Fruit fly (Drosophila melanogaster) whole organism, embryonic: ENCODE results near the gene CG5399.

ENCODE experiments used
- ATbp ChIP-seq: fragments of 200-800 bp; sonication (Bioruptor generic); optimal IDR thresholded peaks from 2 replicates; lab custom pipeline; 2017; ENCODE audit warnings: missing biosample characterization, mild to moderate bottlenecking, missing genetic modification characterization, missing genetic modification reagents
- Aef1 ChIP-seq: fragments of 200-800 bp; sonication (Bioruptor generic); IDR thresholded peaks from 3 replicates; pipeline ENCODE4 v1.3.6; 2022; ENCODE audit warnings: missing biosample characterization, missing genetic modification characterization
- B-H2 ChIP-seq: fragments of 200-800 bp; sonication (Bioruptor generic); optimal IDR thresholded peaks from 2 replicates; lab custom pipeline; 2018; ENCODE audit warnings: missing biosample characterization, mild to moderate bottlenecking, missing genetic modification characterization
- BEAF-32 ChIP-seq: fragments of 200-800 bp; sonication (Bioruptor generic); optimal IDR thresholded peaks from 3 replicates; lab custom pipeline; 2017; ENCODE audit warnings: missing biosample characterization, missing genetic modification characterization, mild to moderate bottlenecking, moderate library complexity, missing genetic modification reagents
- CG11696 ChIP-seq: fragments of 200-800 bp; sonication (Bioruptor generic); IDR thresholded peaks from 2 replicates; pipeline ENCODE4 v1.3.6; 2022; ENCODE audit warnings: missing biosample characterization, missing genetic modification characterization
- CG12299 ChIP-seq: fragments of 200-800 bp; sonication (Bioruptor generic); optimal IDR thresholded peaks from 2 replicates; lab custom pipeline; 2018; ENCODE audit warnings: missing biosample characterization, mild to moderate bottlenecking, missing genetic modification characterization
- CG17328 ChIP-seq: fragments of 200-800 bp; sonication (Bioruptor generic); IDR thresholded peaks from 2 replicates; pipeline ENCODE4 v1.3.6; 2022; ENCODE audit warnings: missing biosample characterization, missing genetic modification characterization
- CG17361 ChIP-seq: fragments of 200-800 bp; sonication (Bioruptor generic); IDR thresholded peaks from 3 replicates; pipeline ENCODE4 v1.3.6; 2022; ENCODE audit warnings: missing biosample characterization, missing genetic modification characterization
- CG17829 ChIP-seq: fragments of 200-800 bp; optimal IDR thresholded peaks from 2 replicates; lab custom pipeline; 2019; ENCODE audit warnings: missing biosample characterization, mild to moderate bottlenecking, missing genetic modification characterization, moderate library complexity
- CG2202 ChIP-seq: fragments of 200-800 bp; sonication (Bioruptor generic); optimal IDR thresholded peaks from 2 replicates; lab custom pipeline; 2018; ENCODE audit warnings: missing biosample characterization, mild to moderate bottlenecking, missing genetic modification characterization
- CG31224 ChIP-seq: fragments of 200-800 bp; sonication (Bioruptor generic); IDR thresholded peaks from 2 replicates; pipeline ENCODE4 v1.3.6; 2022; ENCODE audit warnings: missing biosample characterization, missing genetic modification characterization
- CG4360 ChIP-seq: fragments of 200-800 bp; sonication (Bioruptor generic); IDR thresholded peaks from 2 replicates; pipeline ENCODE4 v1.3.6; 2022; ENCODE audit warnings: missing biosample characterization, missing genetic modification characterization
- CG5180 ChIP-seq: fragments of 200-800 bp; sonication (Bioruptor generic); optimal IDR thresholded peaks from 3 replicates; lab custom pipeline; 2017; ENCODE audit warnings: missing biosample characterization, missing genetic modification characterization, mild to moderate bottlenecking, moderate library complexity, missing genetic modification reagents
- CG7556 ChIP-seq: fragments of 200-800 bp; sonication (Bioruptor generic); optimal IDR thresholded peaks from 2 replicates; lab custom pipeline; 2017; ENCODE audit warnings: missing biosample characterization, mild to moderate bottlenecking, missing genetic modification characterization
- CG7745 ChIP-seq: fragments of 200-800 bp; sonication (Bioruptor generic); optimal IDR thresholded peaks from 2 replicates; lab custom pipeline; 2018; ENCODE audit warnings: missing biosample characterization, mild to moderate bottlenecking, missing genetic modification characterization, moderate library complexity
- CG9876 ChIP-seq: fragments of 200-800 bp; sonication (Bioruptor generic); optimal IDR thresholded peaks from 2 replicates; lab custom pipeline; 2016; ENCODE audit warnings: missing biosample characterization, missing genetic modification characterization
- CoRest ChIP-seq: fragments of 200-800 bp; sonication (Bioruptor generic); optimal IDR thresholded peaks from 3 replicates; lab custom pipeline; 2018; ENCODE audit warnings: missing biosample characterization, mild to moderate bottlenecking, missing genetic modification characterization, moderate library complexity
- Deaf1 ChIP-seq: fragments of 200-800 bp; optimal IDR thresholded peaks from 3 replicates; lab custom pipeline; 2019; ENCODE audit warnings: missing biosample characterization, mild to moderate bottlenecking, missing genetic modification characterization, moderate library complexity
- Dfd ChIP-seq, 2 experiments: fragments of >200 bp; optimal IDR thresholded peaks; 2 replicates each; lab custom pipeline; 2017; ENCODE audit warnings: missing biosample characterization in 2 of 2, missing genetic modification characterization in 2 of 2
- Doc2 ChIP-seq: fragments of 200-800 bp; sonication (Bioruptor generic); IDR thresholded peaks from 2 replicates; pipeline ENCODE4 v1.3.6; 2022; ENCODE audit warnings: missing biosample characterization, missing genetic modification characterization
- Dp ChIP-seq: fragments of 200-800 bp; sonication (Bioruptor generic); optimal IDR thresholded peaks from 2 replicates; lab custom pipeline; 2018; ENCODE audit warnings: missing biosample characterization, mild to moderate bottlenecking, missing genetic modification characterization, moderate library complexity
- E2f1 ChIP-seq: fragments of 200-800 bp; sonication (Bioruptor generic); IDR thresholded peaks from 2 replicates; pipeline ENCODE4 v1.3.6; 2022; ENCODE audit warnings: missing biosample characterization, missing genetic modification characterization
- ERR ChIP-seq: fragments of 200-800 bp; sonication (Bioruptor generic); optimal IDR thresholded peaks from 2 replicates; lab custom pipeline; 2016; ENCODE audit warnings: missing biosample characterization, missing genetic modification characterization
- Hr51 ChIP-seq, 2 experiments: fragments of 200-800 bp; sonication (Bioruptor generic); optimal IDR thresholded peaks; 2 replicates in 1 of 2; 3 replicates in 1 of 2; lab custom pipeline; 2016 to 2018; ENCODE audit warnings: missing biosample characterization in 2 of 2, missing genetic modification characterization in 2 of 2, mild to moderate bottlenecking in 1 of 2, moderate library complexity in 1 of 2
- Neu2 ChIP-seq: fragments of 200-800 bp; sonication (Bioruptor generic); optimal IDR thresholded peaks from 3 replicates; lab custom pipeline; 2016; ENCODE audit warnings: missing biosample characterization, missing genetic modification characterization, borderline replicate concordance
- Optix ChIP-seq: fragments of 200-800 bp; sonication (Bioruptor generic); IDR thresholded peaks from 3 replicates; pipeline ENCODE4 v1.3.6; 2022; ENCODE audit warnings: missing biosample characterization, missing genetic modification characterization
- ap ChIP-seq: fragments of 200-800 bp; sonication (Bioruptor generic); IDR thresholded peaks from 2 replicates; pipeline ENCODE4 v1.3.6; 2022; ENCODE audit warnings: missing biosample characterization, missing genetic modification characterization
- ara ChIP-seq: fragments of 200-800 bp; sonication (Bioruptor generic); IDR thresholded peaks from 2 replicates; pipeline ENCODE4 v1.3.6; 2022; ENCODE audit warnings: missing biosample characterization, missing genetic modification characterization
- btn ChIP-seq: fragments of 200-800 bp; sonication (Bioruptor generic); optimal IDR thresholded peaks from 2 replicates; lab custom pipeline; 2016; ENCODE audit warnings: missing biosample characterization, missing genetic modification characterization
- cas ChIP-seq: fragments of 200-800 bp; sonication (Bioruptor generic); IDR thresholded peaks from 2 replicates; pipeline ENCODE4 v1.3.6; 2022; ENCODE audit warnings: missing biosample characterization, missing genetic modification characterization
- caup ChIP-seq: fragments of 200-800 bp; sonication (Bioruptor generic); optimal IDR thresholded peaks from 3 replicates; lab custom pipeline; 2017; ENCODE audit warnings: missing biosample characterization, mild to moderate bottlenecking, missing genetic modification characterization, moderate library complexity; ENCODE audit not compliant: severe bottlenecking
- cg ChIP-seq: fragments of 200-800 bp; sonication (Bioruptor generic); optimal IDR thresholded peaks from 3 replicates; lab custom pipeline; 2019; ENCODE audit warnings: missing biosample characterization, mild to moderate bottlenecking, missing genetic modification characterization, moderate library complexity
- dati ChIP-seq: fragments of 200-800 bp; sonication (Bioruptor generic); IDR thresholded peaks from 2 replicates; pipeline ENCODE4 v1.3.6; 2022; ENCODE audit warnings: missing biosample characterization, missing genetic modification characterization
- dimm ChIP-seq: fragments of 200-800 bp; sonication (Bioruptor generic); IDR thresholded peaks from 2 replicates; pipeline ENCODE4 v1.3.6; 2022; ENCODE audit warnings: missing biosample characterization, missing genetic modification characterization
- dmrt99B ChIP-seq: fragments of 200-800 bp; sonication (Bioruptor generic); optimal IDR thresholded peaks from 2 replicates; lab custom pipeline; 2018; ENCODE audit warnings: missing biosample characterization, mild to moderate bottlenecking, missing genetic modification characterization, moderate library complexity
- fd64A ChIP-seq: fragments of 200-800 bp; sonication (Bioruptor generic); optimal IDR thresholded peaks from 3 replicates; lab custom pipeline; 2018; ENCODE audit warnings: missing biosample characterization, mild to moderate bottlenecking, missing genetic modification characterization
- gt ChIP-seq: fragments of 200-800 bp; sonication (Bioruptor generic); IDR thresholded peaks from 2 replicates; pipeline ENCODE4 v1.3.6; 2022; ENCODE audit warnings: missing biosample characterization, missing genetic modification characterization
- hth ChIP-seq: fragments of >200 bp; optimal IDR thresholded peaks from 2 replicates; lab custom pipeline; 2017; ENCODE audit warnings: inconsistent platforms
- ken ChIP-seq: fragments of 200-800 bp; sonication (Bioruptor generic); IDR thresholded peaks from 3 replicates; pipeline ENCODE4 v1.3.6; 2022; ENCODE audit warnings: missing biosample characterization, missing genetic modification characterization
- lola ChIP-seq, 3 experiments: fragments of >200 bp in 2 of 3; fragments of 200-800 bp in 1 of 3; sonication (Bioruptor generic) in 1 of 3; optimal IDR thresholded peaks; 2 replicates each; lab custom pipeline; 2017 to 2019; ENCODE audit warnings: missing biosample characterization in 3 of 3, missing genetic modification characterization in 3 of 3, mild to moderate bottlenecking in 1 of 3, moderate library complexity in 1 of 3
- pho ChIP-seq: fragments of 200-800 bp; sonication (Bioruptor generic); optimal IDR thresholded peaks from 2 replicates; lab custom pipeline; 2016; ENCODE audit warnings: missing biosample characterization, missing genetic modification characterization
- ranshi ChIP-seq: fragments of 200-800 bp; sonication (Bioruptor generic); IDR thresholded peaks from 2 replicates; pipeline ENCODE4 v1.3.6; 2022; ENCODE audit warnings: missing biosample characterization, missing genetic modification characterization
- seq ChIP-seq: fragments of 200-800 bp; sonication (Bioruptor generic); IDR thresholded peaks from 2 replicates; pipeline ENCODE4 v1.3.6; 2022; ENCODE audit warnings: missing biosample characterization, missing genetic modification characterization
- sob ChIP-seq: fragments of 200-800 bp; sonication (Bioruptor generic); IDR thresholded peaks from 2 replicates; pipeline ENCODE4 v1.3.6; 2022; ENCODE audit warnings: missing biosample characterization, missing genetic modification characterization
- ssp ChIP-seq: fragments of 200-800 bp; sonication (Bioruptor generic); IDR thresholded peaks from 2 replicates; pipeline ENCODE4 v1.3.6; 2022; ENCODE audit warnings: missing biosample characterization, missing genetic modification characterization
- tap ChIP-seq: fragments of 200-800 bp; optimal IDR thresholded peaks from 3 replicates; lab custom pipeline; 2019; ENCODE audit warnings: missing biosample characterization, mild to moderate bottlenecking, missing genetic modification characterization, moderate library complexity
- trh ChIP-seq: fragments of 200-800 bp; sonication (Bioruptor generic); optimal IDR thresholded peaks from 2 replicates; lab custom pipeline; 2016; ENCODE audit warnings: missing biosample characterization, missing genetic modification characterization
- ttk ChIP-seq: fragments of 200-800 bp; sonication (Bioruptor generic); IDR thresholded peaks from 2 replicates; pipeline ENCODE4 v2.1.2; 2022; ENCODE audit warnings: missing biosample characterization, missing genetic modification characterization

CG5399 gene

dm6 chr3R:15660460-15660859 is 34.6 kb upstream of the CG5399 start (continued):
- TF ChIP-seq CG7745 (tag; lab: Kevin White, UChicago) (no peak), sob (GFP tag; lab: Robert Waterston, UW) (no peak), ken (GFP tag; lab: Robert Waterston, UW) (no peak), CG5180 (GFP tag; lab: Kevin White, UChicago) (no peak)

- TF ChIP-seq ssp: no peak
- TF ChIP-seq CG9876 (GFP tag; lab: Kevin White, UChicago): no peak
- TF ChIP-seq cg: no peak
- TF ChIP-seq dimm (GFP tag; lab: Robert Waterston, UW): no peak
- TF ChIP-seq dmrt99B (tag; lab: Kevin White, UChicago): peak; percentile 42
- no peak for TF ChIP-seq Aef1 (GFP tag; lab: Robert Waterston, UW)
- peak; percentile 6 for TF ChIP-seq CoRest
- no peak for TF ChIP-seq seq
- TF ChIP-seq E2f1 (GFP tag; lab: Robert Waterston, UW): no peak
- TF ChIP-seq Dp (GFP tag; lab: Kevin White, UChicago): no peak
- TF ChIP-seq CG17361 (GFP tag; lab: Robert Waterston, UW): peak; percentile 56; the same call in 2 of the 3 replicates
- peak in 1 of 3 experiments; percentile 37 for TF ChIP-seq lola (GFP tag; optimal IDR thresholded peaks at IDR 0.05; lab: Kevin White, UChicago)
- no peak for TF ChIP-seq gt (GFP tag; lab: Robert Waterston, UW)
- peak; percentile 23 for TF ChIP-seq CG2202 (tag; lab: Kevin White, UChicago)
- TF ChIP-seq BEAF-32 (GFP tag; lab: Kevin White, UChicago): no peak
- peak; percentile 63 for TF ChIP-seq CG17829 (tag; lab: Kevin White, UChicago)
- TF ChIP-seq Doc2: no peak
- no peak for TF ChIP-seq CG31224 (GFP tag; lab: Robert Waterston, UW)
- no peak for TF ChIP-seq cas (GFP tag; lab: Robert Waterston, UW)
- no peak for TF ChIP-seq ranshi (GFP tag; lab: Robert Waterston, UW)
- no peak for TF ChIP-seq Optix (GFP tag; lab: Robert Waterston, UW)
- no peak for TF ChIP-seq ERR (GFP tag; lab: Kevin White, UChicago)
- peak; percentile 79 for TF ChIP-seq Deaf1 (tag; lab: Kevin White, UChicago)
- TF ChIP-seq Neu2 (GFP tag; lab: Kevin White, UChicago): no peak
- no peak for TF ChIP-seq ttk (GFP tag; lab: Robert Waterston, UW)
- TF ChIP-seq fd64A (GFP tag; lab: Kevin White, UChicago): peak; percentile 86
- TF ChIP-seq B-H2 (GFP tag; lab: Kevin White, UChicago): no peak
- TF ChIP-seq btn (GFP tag; lab: Kevin White, UChicago): no peak
- no peak for TF ChIP-seq tap (tag; lab: Kevin White, UChicago)
- no peak for TF ChIP-seq caup (GFP tag; lab: Kevin White, UChicago)
- TF ChIP-seq Hr51 (GFP tag; optimal IDR thresholded peaks at IDR 0.05; lab: Kevin White, UChicago): peak in 1 of 2 experiments; percentile 7
- no peak for TF ChIP-seq ara
- no peak for TF ChIP-seq CG11696
- TF ChIP-seq CG4360 (GFP tag; lab: Robert Waterston, UW): peak; percentile 86
- TF ChIP-seq CG17328 (GFP tag; lab: Robert Waterston, UW): 0 out of 2 replicates have a peak, but pooled peaks have one; percentile 15
- TF ChIP-seq trh (GFP tag; lab: Kevin White, UChicago): no peak
- TF ChIP-seq CG7556 (GFP tag; lab: Kevin White, UChicago): peak; percentile 26
- no peak for TF ChIP-seq pho
- no peak for TF ChIP-seq CG12299
- peak; percentile 12 for TF ChIP-seq ATbp (GFP tag; lab: Kevin White, UChicago)
- no peak for TF ChIP-seq dati (GFP tag; lab: Robert Waterston, UW)
- TF ChIP-seq ap (GFP tag; lab: Robert Waterston, UW): no peak
- TF ChIP-seq Dfd (GFP tag; optimal IDR thresholded peaks at IDR 0.05; lab: Kevin White, UChicago): no peak
- TF ChIP-seq hth (lab: Kevin White, UChicago): no peak
These were observed 30.5 kb upstream of the CG5399 start for dm6 chr3R:15664321-15665172.
